Worm (Caenorhabditis elegans) whole organism, young adult: ENCODE results near the gene E02H1.6.

Experiments
- C06A6.2 ChIP-seq: fragments of 200-800 bp; sonication (Bioruptor generic); conservative IDR thresholded peaks from 2 replicates; pipeline ENCODE4 v1.3.6; 2022; ENCODE audit warnings: missing genetic modification characterization, missing compliant biosample characterization
- F22D6.2 ChIP-seq: sonication (generic microtip); optimal IDR thresholded peaks from 2 replicates; lab custom pipeline; 2016; ENCODE audit warnings: mild to moderate bottlenecking, missing genetic modification characterization, missing compliant biosample characterization
- F33H1.4 ChIP-seq: fragments of 200-800 bp; sonication (Bioruptor generic); IDR thresholded peaks from 2 replicates; pipeline ENCODE4 v1.3.6; 2022; ENCODE audit warnings: missing genetic modification reagents, missing genetic modification characterization, missing compliant biosample characterization
- F57A8.1 ChIP-seq: fragments of 200-800 bp; sonication (Bioruptor generic); optimal IDR thresholded peaks from 2 replicates; lab custom pipeline; 2018; ENCODE audit warnings: mild to moderate bottlenecking, missing genetic modification characterization, moderate library complexity, missing compliant biosample characterization
- Y79H2A.3 ChIP-seq: fragments of 200-800 bp; sonication (Bioruptor generic); conservative IDR thresholded peaks from 2 replicates; pipeline ENCODE4 v1.3.6; 2022; ENCODE audit warnings: missing genetic modification reagents, missing genetic modification characterization, missing compliant biosample characterization
- aptf-2 ChIP-seq: fragments of 200-800 bp; sonication (Bioruptor generic); conservative IDR thresholded peaks from 2 replicates; pipeline ENCODE4 v1.3.6; 2022; ENCODE audit warnings: missing genetic modification reagents, missing genetic modification characterization, missing compliant biosample characterization
- attf-6 ChIP-seq: fragments of 200-800 bp; sonication (Bioruptor generic); IDR thresholded peaks from 2 replicates; pipeline ENCODE4 v1.3.6; 2022; ENCODE audit warnings: missing genetic modification reagents, missing genetic modification characterization, missing compliant biosample characterization
- ceh-91 ChIP-seq: fragments of 200-800 bp; sonication (Bioruptor generic); IDR thresholded peaks from 2 replicates; pipeline ENCODE4 v1.3.6; 2022; ENCODE audit warnings: missing genetic modification reagents, missing genetic modification characterization, missing compliant biosample characterization
- him-1 ChIP-seq: sonication (generic microtip); optimal IDR thresholded peaks from 2 replicates; lab custom pipeline; 2016; ENCODE audit warnings: missing genotype, missing genetic modification reagents, missing genetic modification characterization, missing compliant biosample characterization
- hlh-26 ChIP-seq: fragments of 200-800 bp; sonication (Bioruptor generic); conservative IDR thresholded peaks from 2 replicates; pipeline ENCODE4 v1.3.6; 2022; ENCODE audit warnings: missing genetic modification reagents, missing genetic modification characterization, missing compliant biosample characterization
- madf-8 ChIP-seq: fragments of 200-800 bp; sonication (Bioruptor generic); conservative IDR thresholded peaks from 2 replicates; pipeline ENCODE4 v1.3.6; 2022; ENCODE audit warnings: missing genetic modification reagents, missing genetic modification characterization, missing compliant biosample characterization
- tbp1 ChIP-seq: fragments of 200-800 bp; sonication (Bioruptor generic); optimal IDR thresholded peaks from 2 replicates; lab custom pipeline; 2018; ENCODE audit warnings: mild to moderate bottlenecking, missing genetic modification characterization, missing compliant biosample characterization
- unc-62 ChIP-seq: fragments of 150-350 bp; optimal IDR thresholded peaks from 2 replicates; lab custom pipeline; 2014; ENCODE audit warnings: missing biosample characterization, missing genetic modification reagents, missing genetic modification characterization

- TF ChIP-seq aptf-2 (GFP tag; lab: Robert Waterston, UW) = no peak
- TF ChIP-seq him-1 (tag; lab: Kevin White, UChicago) = no peak
- no peak for TF ChIP-seq F57A8.1 (GFP tag; lab: Kevin White, UChicago)
- TF ChIP-seq hlh-26 (GFP tag; lab: Robert Waterston, UW) = no peak
- TF ChIP-seq F33H1.4 (GFP tag; lab: Robert Waterston, UW) = no peak
- no peak for TF ChIP-seq Y79H2A.3 (GFP tag; lab: Robert Waterston, UW)
- no peak for TF ChIP-seq unc-62 (GFP tag; lab: Kevin White, UChicago)
- TF ChIP-seq attf-6 (GFP tag; lab: Robert Waterston, UW) = no peak
- TF ChIP-seq madf-8 (GFP tag; lab: Robert Waterston, UW) = no peak
- TF ChIP-seq ceh-91 (GFP tag; lab: Robert Waterston, UW) = no peak
- TF ChIP-seq C06A6.2 (GFP tag; lab: Robert Waterston, UW) = no peak
- no peak for TF ChIP-seq F22D6.2 (tag; lab: Kevin White, UChicago)
- no peak for TF ChIP-seq tbp1 (GFP tag; lab: Kevin White, UChicago)
These were observed 41.5 kb upstream of the E02H1.6 start, which contains the start of gene F35H8.2 for ce11 chrII:9554925-9555553.
